Fruit fly (Drosophila melanogaster) whole organism, embryonic: ENCODE data around the gene CG7556.

Source experiments
- Abd-B ChIP-seq: fragments of 200-800 bp; sonication (Bioruptor generic); optimal IDR thresholded peaks from 2 replicates; lab custom pipeline; 2018; ENCODE audit warnings: missing biosample characterization, mild to moderate bottlenecking, missing genetic modification characterization, moderate library complexity
- CG10209 ChIP-seq: fragments of 200-800 bp; sonication (Bioruptor generic); optimal IDR thresholded peaks from 3 replicates; lab custom pipeline; 2017; ENCODE audit warnings: missing biosample characterization, mild to moderate bottlenecking, missing genetic modification characterization, missing genetic modification reagents
- CG11085 ChIP-seq: fragments of 200-800 bp; sonication (Bioruptor generic); IDR thresholded peaks from 2 replicates; pipeline ENCODE4 v1.3.6; 2022; ENCODE audit warnings: missing biosample characterization, missing genetic modification characterization
- CG12391 ChIP-seq: fragments of 200-800 bp; sonication (Bioruptor generic); optimal IDR thresholded peaks from 3 replicates; lab custom pipeline; 2018; ENCODE audit warnings: missing biosample characterization, mild to moderate bottlenecking, missing genetic modification characterization, moderate library complexity
- CG13424 ChIP-seq: fragments of 200-800 bp; sonication (Bioruptor generic); optimal IDR thresholded peaks from 2 replicates; lab custom pipeline; 2019; ENCODE audit warnings: missing biosample characterization, mild to moderate bottlenecking, missing genetic modification characterization, moderate library complexity
- CG13775 ChIP-seq: fragments of 200-800 bp; sonication (Bioruptor generic); optimal IDR thresholded peaks from 3 replicates; lab custom pipeline; 2017; ENCODE audit warnings: missing biosample characterization, mild to moderate bottlenecking, missing genetic modification characterization
- CG13894 ChIP-seq: fragments of 200-800 bp; sonication (Bioruptor generic); optimal IDR thresholded peaks from 3 replicates; lab custom pipeline; 2018; ENCODE audit warnings: missing biosample characterization, mild to moderate bottlenecking, missing genetic modification characterization, moderate library complexity
- CG14667 ChIP-seq: fragments of 200-800 bp; sonication (Bioruptor generic); IDR thresholded peaks from 2 replicates; pipeline ENCODE4 v1.3.6; 2022; ENCODE audit warnings: missing biosample characterization, missing genetic modification characterization
- CG1647 ChIP-seq: fragments of 200-800 bp; sonication (Bioruptor generic); optimal IDR thresholded peaks from 3 replicates; lab custom pipeline; 2016; ENCODE audit warnings: missing biosample characterization, missing genetic modification characterization
- CG16863 ChIP-seq: fragments of 200-800 bp; sonication (Bioruptor generic); optimal IDR thresholded peaks from 3 replicates; lab custom pipeline; 2016; ENCODE audit warnings: missing biosample characterization, missing genetic modification characterization
- CG17385 ChIP-seq: fragments of 200-800 bp; sonication (Bioruptor generic); optimal IDR thresholded peaks from 3 replicates; lab custom pipeline; 2018; ENCODE audit warnings: missing biosample characterization, mild to moderate bottlenecking, missing genetic modification characterization
- CG30403 ChIP-seq: fragments of 200-800 bp; sonication (Bioruptor generic); optimal IDR thresholded peaks from 3 replicates; lab custom pipeline; 2016; ENCODE audit warnings: missing biosample characterization, missing genetic modification characterization
- CG32532 ChIP-seq: fragments of 200-800 bp; sonication (Bioruptor generic); IDR thresholded peaks from 2 replicates; pipeline ENCODE4 v1.3.6; 2022; ENCODE audit warnings: missing biosample characterization, missing genetic modification characterization
- CG34422 ChIP-seq: fragments of 200-800 bp; sonication (Bioruptor generic); IDR thresholded peaks from 3 replicates; pipeline ENCODE4 v1.3.6; 2022; ENCODE audit warnings: missing biosample characterization, missing genetic modification characterization
- CG4730 ChIP-seq: fragments of 200-800 bp; sonication (Bioruptor generic); IDR thresholded peaks from 2 replicates; pipeline ENCODE4 v1.3.6; 2022; ENCODE audit warnings: missing biosample characterization, missing genetic modification characterization
- CG6272 ChIP-seq: fragments of 200-800 bp; sonication (Bioruptor generic); IDR thresholded peaks from 2 replicates; pipeline ENCODE4 v1.3.6; 2022; ENCODE audit warnings: missing biosample characterization, missing genetic modification characterization
- CG6765 ChIP-seq: fragments of 200-800 bp; sonication (Bioruptor generic); optimal IDR thresholded peaks from 3 replicates; lab custom pipeline; 2017; ENCODE audit warnings: missing biosample characterization, mild to moderate bottlenecking, missing genetic modification characterization
- CG6813 ChIP-seq: fragments of 200-800 bp; sonication (Bioruptor generic); optimal IDR thresholded peaks from 2 replicates; lab custom pipeline; 2017; ENCODE audit warnings: missing biosample characterization, missing genetic modification characterization, mild to moderate bottlenecking, moderate library complexity, missing genetic modification reagents
- CG7357 ChIP-seq: fragments of 200-800 bp; sonication (Bioruptor generic); IDR thresholded peaks from 3 replicates; pipeline ENCODE4 v1.3.6; 2022; ENCODE audit warnings: missing biosample characterization, missing genetic modification characterization
- CG7786 ChIP-seq: fragments of 200-800 bp; sonication (Bioruptor generic); optimal IDR thresholded peaks from 2 replicates; lab custom pipeline; 2016; ENCODE audit warnings: missing biosample characterization, missing genetic modification characterization
- CG7839 ChIP-seq: fragments of 200-800 bp; sonication (Bioruptor generic); optimal IDR thresholded peaks from 3 replicates; lab custom pipeline; 2018; ENCODE audit warnings: missing biosample characterization, mild to moderate bottlenecking, missing genetic modification characterization, moderate library complexity
- CG8089 ChIP-seq: fragments of 200-800 bp; sonication (Bioruptor generic); optimal IDR thresholded peaks from 3 replicates; lab custom pipeline; 2016; ENCODE audit warnings: missing biosample characterization, missing genetic modification characterization
- CG8478 ChIP-seq: fragments of >200 bp; optimal IDR thresholded peaks from 2 replicates; lab custom pipeline; 2018
- CG8944 ChIP-seq: fragments of 200-800 bp; sonication (Bioruptor generic); optimal IDR thresholded peaks from 3 replicates; lab custom pipeline; 2016; ENCODE audit warnings: missing biosample characterization, missing genetic modification characterization
- CG9215 ChIP-seq: fragments of 200-800 bp; sonication (Bioruptor generic); IDR thresholded peaks from 2 replicates; pipeline ENCODE4 v1.3.6; 2022; ENCODE audit warnings: missing biosample characterization, missing genetic modification characterization
- CG9876 ChIP-seq: fragments of 200-800 bp; sonication (Bioruptor generic); optimal IDR thresholded peaks from 2 replicates; lab custom pipeline; 2016; ENCODE audit warnings: missing biosample characterization, missing genetic modification characterization
- D19A ChIP-seq: fragments of 200-800 bp; optimal IDR thresholded peaks from 3 replicates; lab custom pipeline; 2019; ENCODE audit warnings: missing biosample characterization, mild to moderate bottlenecking, missing genetic modification characterization, moderate library complexity
- E2f2 ChIP-seq: fragments of 200-800 bp; sonication (Bioruptor generic); IDR thresholded peaks from 2 replicates; pipeline ENCODE4 v1.3.6; 2022; ENCODE audit warnings: missing biosample characterization, missing genetic modification characterization
- Jarid2 ChIP-seq: fragments of 200-800 bp; sonication (Bioruptor generic); optimal IDR thresholded peaks from 3 replicates; lab custom pipeline; 2017; ENCODE audit warnings: mild to moderate bottlenecking, missing biosample characterization, missing genetic modification reagents, missing genetic modification characterization
- Kr ChIP-seq: fragments of 200-800 bp; sonication (Bioruptor generic); optimal IDR thresholded peaks from 2 replicates; lab custom pipeline; 2017; ENCODE audit warnings: missing biosample characterization, mild to moderate bottlenecking, missing genetic modification characterization
- Lhr ChIP-seq: fragments of 200-800 bp; sonication (Bioruptor generic); optimal IDR thresholded peaks from 3 replicates; lab custom pipeline; 2017; ENCODE audit warnings: mild to moderate bottlenecking, missing biosample characterization, missing genetic modification reagents, missing genetic modification characterization
- Nf-YC ChIP-seq: fragments of 200-800 bp; optimal IDR thresholded peaks from 3 replicates; lab custom pipeline; 2019; ENCODE audit warnings: missing biosample characterization, mild to moderate bottlenecking, missing genetic modification characterization, moderate library complexity
- Trl ChIP-seq, 3 experiments: fragments of >200 bp in 2 of 3; fragments of 200-800 bp in 1 of 3; sonication (Bioruptor generic) in 1 of 3; optimal IDR thresholded peaks; 2 replicates in 1 of 3; 3 replicates in 2 of 3; lab custom pipeline; 2016 to 2017; ENCODE audit warnings: missing biosample characterization in 1 of 3, missing genetic modification characterization in 1 of 3
- aop ChIP-seq: fragments of 200-800 bp; sonication (Bioruptor generic); IDR thresholded peaks from 2 replicates; pipeline ENCODE4 v1.3.6; 2022; ENCODE audit warnings: missing biosample characterization, missing genetic modification characterization
- bab2 ChIP-seq: fragments of 200-800 bp; sonication (Bioruptor generic); optimal IDR thresholded peaks from 2 replicates; lab custom pipeline; 2016; ENCODE audit warnings: missing biosample characterization, missing genetic modification characterization
- bcd ChIP-seq: fragments of 200-800 bp; sonication (Bioruptor generic); optimal IDR thresholded peaks from 2 replicates; lab custom pipeline; 2017; ENCODE audit warnings: missing biosample characterization, mild to moderate bottlenecking, missing genetic modification characterization
- br ChIP-seq: fragments of >200 bp; optimal IDR thresholded peaks from 2 replicates; lab custom pipeline; 2017
- chm ChIP-seq: fragments of 200-800 bp; sonication (Bioruptor generic); IDR thresholded peaks from 2 replicates; pipeline ENCODE4 v1.3.6; 2022; ENCODE audit warnings: missing biosample characterization, missing genetic modification characterization
- corto ChIP-seq: fragments of 200-800 bp; sonication (Bioruptor generic); optimal IDR thresholded peaks from 2 replicates; lab custom pipeline; 2016; ENCODE audit warnings: missing biosample characterization, mild to moderate bottlenecking, missing genetic modification characterization, moderate library complexity
- da ChIP-seq: fragments of 200-800 bp; sonication (Bioruptor generic); optimal IDR thresholded peaks from 2 replicates; lab custom pipeline; 2016; ENCODE audit warnings: missing biosample characterization, missing genetic modification characterization
- en ChIP-seq: fragments of 200-800 bp; sonication (Bioruptor generic); optimal IDR thresholded peaks from 2 replicates; lab custom pipeline; 2016; ENCODE audit warnings: missing biosample characterization, missing genetic modification characterization
- gsb ChIP-seq: fragments of 200-800 bp; sonication (Bioruptor generic); IDR thresholded peaks from 2 replicates; pipeline ENCODE4 v1.3.6; 2022; ENCODE audit warnings: missing biosample characterization, missing genetic modification characterization
- mld ChIP-seq: fragments of 200-800 bp; sonication (Bioruptor generic); IDR thresholded peaks from 3 replicates; pipeline ENCODE4 v1.3.6; 2022; ENCODE audit warnings: missing biosample characterization, missing genetic modification characterization; ENCODE audit not compliant: partially characterized antibody
- nau ChIP-seq: fragments of 200-800 bp; sonication (Bioruptor generic); optimal IDR thresholded peaks from 3 replicates; lab custom pipeline; 2017; ENCODE audit warnings: missing biosample characterization, mild to moderate bottlenecking, missing genetic modification characterization, missing genetic modification reagents
- nmo ChIP-seq: fragments of 200-800 bp; sonication (Bioruptor generic); optimal IDR thresholded peaks from 2 replicates; lab custom pipeline; 2018; ENCODE audit warnings: missing biosample characterization, mild to moderate bottlenecking, missing genetic modification characterization, moderate library complexity
- peb ChIP-seq: fragments of 200-800 bp; sonication (Bioruptor generic); IDR thresholded peaks from 2 replicates; pipeline ENCODE4 v1.3.6; 2022; ENCODE audit warnings: missing biosample characterization, missing genetic modification characterization
- slp2 ChIP-seq: fragments of 200-800 bp; sonication (Bioruptor generic); optimal IDR thresholded peaks from 2 replicates; lab custom pipeline; 2016; ENCODE audit warnings: missing biosample characterization, missing genetic modification characterization
- so ChIP-seq: fragments of 200-800 bp; sonication (Bioruptor generic); IDR thresholded peaks from 3 replicates; pipeline ENCODE4 v1.3.6; 2022; ENCODE audit warnings: missing biosample characterization, missing genetic modification characterization
- sr ChIP-seq: fragments of 200-800 bp; sonication (Bioruptor generic); IDR thresholded peaks from 3 replicates; pipeline ENCODE4 v1.3.6; 2022; ENCODE audit warnings: missing biosample characterization, missing genetic modification characterization
- sug ChIP-seq: fragments of 200-800 bp; optimal IDR thresholded peaks from 2 replicates; lab custom pipeline; 2019; ENCODE audit warnings: missing biosample characterization, mild to moderate bottlenecking, missing genetic modification characterization, moderate library complexity
- tx ChIP-seq: fragments of 200-800 bp; sonication (Bioruptor generic); optimal IDR thresholded peaks from 2 replicates; lab custom pipeline; 2016; ENCODE audit warnings: missing biosample characterization, missing genetic modification characterization

Gene CG7556

DNA sequence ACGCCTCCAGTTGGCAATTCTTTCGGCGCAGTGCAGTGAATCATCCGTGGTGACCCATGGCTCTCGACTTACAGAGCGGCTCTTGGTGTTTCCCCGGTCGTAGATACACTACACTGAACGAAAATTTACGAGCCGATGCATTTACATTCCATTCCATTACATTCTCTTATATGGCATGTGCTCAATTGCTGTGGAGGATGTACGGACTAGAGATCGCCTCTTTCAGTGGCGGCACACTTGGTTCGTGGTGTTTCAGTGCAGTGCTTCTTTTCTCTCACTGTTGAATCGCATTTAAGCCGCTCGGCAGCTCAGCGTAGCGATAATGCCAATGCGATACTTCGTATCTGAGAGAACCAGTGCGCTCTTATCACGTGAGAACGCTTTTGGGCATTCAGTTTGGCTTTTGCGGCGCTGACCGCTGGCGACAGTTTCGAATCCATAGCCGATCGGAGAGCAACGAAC, 8.0 kb upstream of the CG7556 start, which contains the start of gene Mec2 (continued):
- TF ChIP-seq CG8089 (GFP tag; lab: Kevin White, UChicago) = peak; percentile 4
- TF ChIP-seq so (GFP tag; lab: Robert Waterston, UW) = 0 out of 3 replicates have a peak, but pooled peaks have one; percentile 31
- no peak for TF ChIP-seq br (lab: Kevin White, UChicago)
- TF ChIP-seq CG6272 (GFP tag; lab: Robert Waterston, UW) = no peak
- 0 out of 3 replicates have a peak, but pooled peaks have one; percentile 41 for TF ChIP-seq CG7357 (GFP tag; lab: Robert Waterston, UW)
- no peak for TF ChIP-seq Jarid2
- TF ChIP-seq tx (GFP tag; lab: Kevin White, UChicago) = peak; percentile 46
- TF ChIP-seq CG30403 = peak; percentile 47
- no peak for TF ChIP-seq gsb (GFP tag; lab: Robert Waterston, UW)
- no peak for TF ChIP-seq CG13894
- peak; percentile 73 for TF ChIP-seq CG7839
- TF ChIP-seq CG13424 (tag; lab: Kevin White, UChicago) = peak; percentile 1
- TF ChIP-seq aop = peak; percentile 32; the same call in 1 of the 2 replicates
- TF ChIP-seq CG7786 (GFP tag; lab: Kevin White, UChicago) = peak; percentile 29
- no peak for TF ChIP-seq CG6813 (GFP tag; lab: Kevin White, UChicago)
- TF ChIP-seq bcd (GFP tag; lab: Kevin White, UChicago) = peak; percentile 16
- no peak for TF ChIP-seq da (GFP tag; lab: Kevin White, UChicago)
- peak; percentile 12; the same call in 1 of the 2 replicates for TF ChIP-seq CG9215
- no peak for TF ChIP-seq CG13775 (GFP tag; lab: Kevin White, UChicago)
- TF ChIP-seq CG11085 (GFP tag; lab: Robert Waterston, UW) = no peak
- no peak for TF ChIP-seq CG6765 (GFP tag; lab: Kevin White, UChicago)
- peak; percentile 57 for TF ChIP-seq CG12391
- TF ChIP-seq CG8944 = peak; percentile 41
- peak; percentile 31; the same call in 1 of the 2 replicates for TF ChIP-seq CG4730 (GFP tag; lab: Robert Waterston, UW)
- TF ChIP-seq CG1647 (GFP tag; lab: Kevin White, UChicago) = peak; percentile 0
- TF ChIP-seq CG10209 (GFP tag; lab: Kevin White, UChicago) = no peak
- no peak for TF ChIP-seq peb (GFP tag; lab: Robert Waterston, UW)
- TF ChIP-seq CG9876 (GFP tag; lab: Kevin White, UChicago) = no peak
- TF ChIP-seq sug (tag; lab: Kevin White, UChicago) = no peak
- TF ChIP-seq CG14667 (GFP tag; lab: Robert Waterston, UW) = peak; percentile 54
- TF ChIP-seq Trl (optimal IDR thresholded peaks at IDR 0.05; lab: Kevin White, UChicago) = no peak
- no peak for TF ChIP-seq Trl (GFP tag; optimal IDR thresholded peaks at IDR 0.05; lab: Kevin White, UChicago)
- TF ChIP-seq CG34422 (GFP tag; lab: Robert Waterston, UW) = peak; percentile 32; the same call in 1 of the 3 replicates
- TF ChIP-seq E2f2 (GFP tag; lab: Robert Waterston, UW) = peak; percentile 39; the same call in 1 of the 2 replicates
- no peak for TF ChIP-seq D19A (tag; lab: Kevin White, UChicago)
- TF ChIP-seq nmo = peak; percentile 38
- TF ChIP-seq en = no peak
- TF ChIP-seq Nf-YC (tag; lab: Kevin White, UChicago) = no peak
- TF ChIP-seq CG16863 (GFP tag; lab: Kevin White, UChicago) = peak; percentile 54
- TF ChIP-seq sr = no peak
- no peak for TF ChIP-seq Kr (GFP tag; lab: Kevin White, UChicago)
- no peak for TF ChIP-seq slp2 (GFP tag; lab: Kevin White, UChicago)
- TF ChIP-seq corto = peak; percentile 52
- no peak for TF ChIP-seq CG8478
- TF ChIP-seq Abd-B = peak; percentile 33
- peak; percentile 33 for TF ChIP-seq bab2 (GFP tag; lab: Kevin White, UChicago)
- TF ChIP-seq nau (GFP tag; lab: Kevin White, UChicago) = no peak
- TF ChIP-seq CG32532 (GFP tag; lab: Robert Waterston, UW) = no peak
- TF ChIP-seq CG17385 = peak; percentile 41
- TF ChIP-seq mld = no peak
- TF ChIP-seq chm (GFP tag; lab: Robert Waterston, UW) = peak; percentile 62; the same call in 1 of the 2 replicates
- no peak for TF ChIP-seq Lhr (GFP tag; lab: Kevin White, UChicago)
